Fruit fly (Drosophila melanogaster) whole organism, embryonic: ENCODE measurements around the gene CG31038.
A peak's percentile ranks its signal among the peaks of the same experiment; 100 is the strongest.

Source experiments
- Ada2b ChIP-seq: fragments of 200-800 bp; sonication (Bioruptor generic); IDR thresholded peaks from 2 replicates; pipeline ENCODE4 v1.3.6; 2022; ENCODE audit warnings: missing biosample characterization, missing genetic modification characterization
- Aef1 ChIP-seq: fragments of 200-800 bp; sonication (Bioruptor generic); IDR thresholded peaks from 3 replicates; pipeline ENCODE4 v1.3.6; 2022; ENCODE audit warnings: missing biosample characterization, missing genetic modification characterization
- BtbVII ChIP-seq: fragments of 200-800 bp; sonication (Bioruptor generic); optimal IDR thresholded peaks from 3 replicates; lab custom pipeline; 2017; ENCODE audit warnings: missing biosample characterization, mild to moderate bottlenecking, missing genetic modification characterization
- CG10565 ChIP-seq: fragments of 200-800 bp; sonication (Bioruptor generic); optimal IDR thresholded peaks from 3 replicates; lab custom pipeline; 2016; ENCODE audit warnings: missing biosample characterization, mild to moderate bottlenecking, missing genetic modification characterization
- CG10979 ChIP-seq: fragments of 200-800 bp; sonication (Bioruptor generic); optimal IDR thresholded peaks from 2 replicates; lab custom pipeline; 2018; ENCODE audit warnings: missing biosample characterization, mild to moderate bottlenecking, missing genetic modification characterization, moderate library complexity
- CG11723 ChIP-seq: fragments of 200-800 bp; sonication (Bioruptor generic); optimal IDR thresholded peaks from 2 replicates; lab custom pipeline; 2017; ENCODE audit warnings: missing biosample characterization, mild to moderate bottlenecking, missing genetic modification characterization
- CG12071 ChIP-seq: fragments of 200-800 bp; sonication (Bioruptor generic); optimal IDR thresholded peaks from 3 replicates; lab custom pipeline; 2018; ENCODE audit warnings: missing biosample characterization, mild to moderate bottlenecking, missing genetic modification characterization
- CG12104 ChIP-seq: fragments of 200-800 bp; sonication (Bioruptor generic); optimal IDR thresholded peaks from 3 replicates; lab custom pipeline; 2016; ENCODE audit warnings: missing biosample characterization, missing genetic modification characterization
- CG13624 ChIP-seq: fragments of 200-800 bp; sonication (Bioruptor generic); optimal IDR thresholded peaks from 2 replicates; lab custom pipeline; 2016; ENCODE audit warnings: missing biosample characterization, missing genetic modification characterization
- CG13894 ChIP-seq: fragments of 200-800 bp; sonication (Bioruptor generic); optimal IDR thresholded peaks from 3 replicates; lab custom pipeline; 2018; ENCODE audit warnings: missing biosample characterization, mild to moderate bottlenecking, missing genetic modification characterization, moderate library complexity
- CG14441 ChIP-seq: fragments of 200-800 bp; sonication (Bioruptor generic); IDR thresholded peaks from 2 replicates; pipeline ENCODE4 v1.3.6; 2022; ENCODE audit warnings: missing biosample characterization, missing genetic modification characterization
- CG16813 ChIP-seq: fragments of 200-800 bp; sonication (Bioruptor generic); IDR thresholded peaks from 3 replicates; pipeline ENCODE4 v1.3.6; 2022; ENCODE audit warnings: missing biosample characterization, missing genetic modification characterization; ENCODE audit not compliant: partially characterized antibody
- CG30431 ChIP-seq: fragments of 200-800 bp; sonication (Bioruptor generic); optimal IDR thresholded peaks from 2 replicates; lab custom pipeline; 2017; ENCODE audit warnings: missing biosample characterization, missing genetic modification characterization
- CG4282 ChIP-seq: fragments of 200-800 bp; sonication (Bioruptor generic); optimal IDR thresholded peaks from 2 replicates; lab custom pipeline; 2016; ENCODE audit warnings: missing biosample characterization, missing genetic modification characterization
- CG43689 ChIP-seq: fragments of 200-800 bp; sonication (Bioruptor generic); IDR thresholded peaks from 2 replicates; pipeline ENCODE4 v1.3.6; 2022; ENCODE audit warnings: missing biosample characterization, missing genetic modification characterization
- CG6765 ChIP-seq: fragments of 200-800 bp; sonication (Bioruptor generic); optimal IDR thresholded peaks from 3 replicates; lab custom pipeline; 2017; ENCODE audit warnings: missing biosample characterization, mild to moderate bottlenecking, missing genetic modification characterization
- CG7556 ChIP-seq: fragments of 200-800 bp; sonication (Bioruptor generic); optimal IDR thresholded peaks from 2 replicates; lab custom pipeline; 2017; ENCODE audit warnings: missing biosample characterization, mild to moderate bottlenecking, missing genetic modification characterization
- CG7928 ChIP-seq: fragments of 200-800 bp; sonication (Bioruptor generic); optimal IDR thresholded peaks from 2 replicates; lab custom pipeline; 2017; ENCODE audit warnings: missing biosample characterization, mild to moderate bottlenecking, missing genetic modification characterization
- CG7987 ChIP-seq: fragments of 200-800 bp; sonication (Bioruptor generic); optimal IDR thresholded peaks from 2 replicates; lab custom pipeline; 2018; ENCODE audit warnings: missing biosample characterization, mild to moderate bottlenecking, missing genetic modification characterization, moderate library complexity
- CG9797 ChIP-seq: fragments of 200-800 bp; sonication (Bioruptor generic); optimal IDR thresholded peaks from 3 replicates; lab custom pipeline; 2018; ENCODE audit warnings: missing biosample characterization, mild to moderate bottlenecking, missing genetic modification characterization
- CG9932 ChIP-seq: fragments of 200-800 bp; sonication (Bioruptor generic); IDR thresholded peaks from 2 replicates; pipeline ENCODE4 v1.3.6; 2022; ENCODE audit warnings: missing biosample characterization, missing genetic modification characterization
- CkIIα-i1 ChIP-seq: fragments of 200-800 bp; sonication (Bioruptor generic); IDR thresholded peaks from 2 replicates; pipeline ENCODE4 v1.3.6; 2022; ENCODE audit warnings: missing biosample characterization, missing genetic modification characterization
- CrebB ChIP-seq: fragments of 200-800 bp; sonication (Bioruptor generic); optimal IDR thresholded peaks from 3 replicates; lab custom pipeline; 2018; ENCODE audit warnings: missing biosample characterization, mild to moderate bottlenecking, missing genetic modification characterization
- D19A ChIP-seq: fragments of 200-800 bp; optimal IDR thresholded peaks from 3 replicates; lab custom pipeline; 2019; ENCODE audit warnings: missing biosample characterization, mild to moderate bottlenecking, missing genetic modification characterization, moderate library complexity
- Dip3 ChIP-seq: fragments of 200-800 bp; sonication (Bioruptor generic); optimal IDR thresholded peaks from 3 replicates; lab custom pipeline; 2016; ENCODE audit warnings: missing biosample characterization, missing genetic modification characterization
- GATAe ChIP-seq: fragments of 200-800 bp; sonication (Bioruptor generic); conservative IDR thresholded peaks from 2 replicates; pipeline ENCODE4 v1.3.6; 2022; ENCODE audit warnings: missing biosample characterization, missing genetic modification characterization
- Hmx ChIP-seq: fragments of 200-800 bp; sonication (Bioruptor generic); optimal IDR thresholded peaks from 2 replicates; lab custom pipeline; 2016; ENCODE audit warnings: missing biosample characterization, missing genetic modification characterization
- Hr3 ChIP-seq: fragments of 200-800 bp; sonication (Bioruptor generic); optimal IDR thresholded peaks from 3 replicates; lab custom pipeline; 2016; ENCODE audit warnings: missing biosample characterization, missing genetic modification characterization
- Hr78 ChIP-seq, 2 experiments: fragments of 200-800 bp in 1 of 2; fragments of >200 bp in 1 of 2; sonication (Bioruptor generic) in 1 of 2; optimal IDR thresholded peaks; 2 replicates each; lab custom pipeline; 2017 to 2019; ENCODE audit warnings: missing biosample characterization in 2 of 2, missing genetic modification characterization in 2 of 2, mild to moderate bottlenecking in 1 of 2, moderate library complexity in 1 of 2
- Myb ChIP-seq: fragments of 200-800 bp; sonication (Bioruptor generic); optimal IDR thresholded peaks from 2 replicates; lab custom pipeline; 2016; ENCODE audit warnings: missing biosample characterization, missing genetic modification characterization
- Nf-YB ChIP-seq: fragments of 200-800 bp; sonication (Bioruptor generic); optimal IDR thresholded peaks from 3 replicates; lab custom pipeline; 2019; ENCODE audit warnings: missing biosample characterization, mild to moderate bottlenecking, missing genetic modification characterization, moderate library complexity
- NfI ChIP-seq: fragments of 200-800 bp; sonication (Bioruptor generic); optimal IDR thresholded peaks from 3 replicates; lab custom pipeline; 2018; ENCODE audit warnings: missing biosample characterization, mild to moderate bottlenecking, missing genetic modification characterization, moderate library complexity
- Stat92E ChIP-seq, 3 experiments: fragments of >200 bp in 2 of 3; fragments of 200-800 bp in 1 of 3; sonication (Bioruptor generic) in 1 of 3; optimal IDR thresholded peaks; 2 replicates each; lab custom pipeline; 2017 to 2019; ENCODE audit warnings: missing biosample characterization in 3 of 3, missing genetic modification characterization in 3 of 3, mild to moderate bottlenecking in 1 of 3, moderate library complexity in 1 of 3
- Tbp ChIP-seq: fragments of >200 bp; optimal IDR thresholded peaks from 2 replicates; lab custom pipeline; 2018; ENCODE audit warnings: missing biosample characterization, missing genetic modification characterization
- ac ChIP-seq: fragments of 200-800 bp; sonication (Bioruptor generic); optimal IDR thresholded peaks from 3 replicates; lab custom pipeline; 2017; ENCODE audit warnings: missing biosample characterization, mild to moderate bottlenecking, missing genetic modification characterization
- bab2 ChIP-seq: fragments of 200-800 bp; sonication (Bioruptor generic); optimal IDR thresholded peaks from 2 replicates; lab custom pipeline; 2016; ENCODE audit warnings: missing biosample characterization, missing genetic modification characterization
- cg ChIP-seq: fragments of 200-800 bp; sonication (Bioruptor generic); optimal IDR thresholded peaks from 3 replicates; lab custom pipeline; 2019; ENCODE audit warnings: missing biosample characterization, mild to moderate bottlenecking, missing genetic modification characterization, moderate library complexity
- chm ChIP-seq: fragments of 200-800 bp; sonication (Bioruptor generic); IDR thresholded peaks from 2 replicates; pipeline ENCODE4 v1.3.6; 2022; ENCODE audit warnings: missing biosample characterization, missing genetic modification characterization
- chn ChIP-seq: fragments of 200-800 bp; sonication (Bioruptor generic); optimal IDR thresholded peaks from 2 replicates; lab custom pipeline; 2016; ENCODE audit warnings: missing biosample characterization, missing genetic modification characterization
- crp ChIP-seq, 2 experiments: fragments of 200-800 bp; sonication (Bioruptor generic); optimal IDR thresholded peaks; 2 replicates in 1 of 2; 3 replicates in 1 of 2; lab custom pipeline; 2017; ENCODE audit warnings: missing biosample characterization in 2 of 2, missing genetic modification characterization in 2 of 2, mild to moderate bottlenecking in 1 of 2, moderate library complexity in 1 of 2
- dmrt11E ChIP-seq: fragments of 200-800 bp; sonication (Bioruptor generic); optimal IDR thresholded peaks from 3 replicates; lab custom pipeline; 2018; ENCODE audit warnings: missing biosample characterization, mild to moderate bottlenecking, missing genetic modification characterization, moderate library complexity
- fru ChIP-seq: fragments of >200 bp; optimal IDR thresholded peaks from 2 replicates; lab custom pipeline; 2017
- gcm ChIP-seq: fragments of 200-800 bp; sonication (Bioruptor generic); optimal IDR thresholded peaks from 2 replicates; lab custom pipeline; 2019; ENCODE audit warnings: missing biosample characterization, mild to moderate bottlenecking, missing genetic modification characterization, moderate library complexity
- ind ChIP-seq: fragments of 200-800 bp; sonication (Bioruptor generic); optimal IDR thresholded peaks from 3 replicates; lab custom pipeline; 2016; ENCODE audit warnings: missing biosample characterization, missing genetic modification characterization
- jing ChIP-seq: fragments of 200-800 bp; sonication (Bioruptor generic); optimal IDR thresholded peaks from 2 replicates; lab custom pipeline; 2018; ENCODE audit warnings: missing biosample characterization, mild to moderate bottlenecking, missing genetic modification characterization
- row ChIP-seq: fragments of 200-800 bp; sonication (Bioruptor generic); IDR thresholded peaks from 3 replicates; pipeline ENCODE4 v1.3.6; 2022; ENCODE audit warnings: missing biosample characterization, missing genetic modification characterization
- sob ChIP-seq: fragments of 200-800 bp; sonication (Bioruptor generic); IDR thresholded peaks from 2 replicates; pipeline ENCODE4 v1.3.6; 2022; ENCODE audit warnings: missing biosample characterization, missing genetic modification characterization
- ssp ChIP-seq: fragments of 200-800 bp; sonication (Bioruptor generic); IDR thresholded peaks from 2 replicates; pipeline ENCODE4 v1.3.6; 2022; ENCODE audit warnings: missing biosample characterization, missing genetic modification characterization
- usp ChIP-seq: fragments of >200 bp; optimal IDR thresholded peaks from 2 replicates; lab custom pipeline; 2017; ENCODE audit warnings: missing biosample characterization, missing genetic modification characterization
- zf30C ChIP-seq: fragments of 200-800 bp; sonication (Bioruptor generic); optimal IDR thresholded peaks from 3 replicates; lab custom pipeline; 2018; ENCODE audit warnings: missing biosample characterization, mild to moderate bottlenecking, missing genetic modification characterization

Gene CG31038

dm6 chr3R:29868676-29869349, 8.0 kb upstream of the CG31038 start, which contains the start of gene Zip99C (continued):
- TF ChIP-seq jing (GFP tag; lab: Kevin White, UChicago), result no peak
- no peak for TF ChIP-seq CG13624 (GFP tag; lab: Kevin White, UChicago)
- TF ChIP-seq Stat92E (GFP tag; optimal IDR thresholded peaks at IDR 0.05; lab: Kevin White, UChicago), result peak in 1 of 3 experiments; percentile 80
- TF ChIP-seq CG7556 (GFP tag; lab: Kevin White, UChicago), result peak; percentile 4
- TF ChIP-seq fru, result no peak
- no peak for TF ChIP-seq CG30431
- no peak; the same call in 1 of the 2 replicates for TF ChIP-seq GATAe (GFP tag; lab: Robert Waterston, UW)
- peak; percentile 41; the same call in 1 of the 2 replicates for TF ChIP-seq Ada2b (GFP tag; lab: Robert Waterston, UW)
- peak; percentile 54 for TF ChIP-seq chn (GFP tag; lab: Kevin White, UChicago)
- TF ChIP-seq cg, result no peak
- peak; percentile 59 for TF ChIP-seq CG9797
- no peak for TF ChIP-seq CkIIα-i1 (GFP tag; lab: Robert Waterston, UW)
- no peak for TF ChIP-seq ssp (GFP tag; lab: Robert Waterston, UW)
- TF ChIP-seq Hmx (GFP tag; lab: Kevin White, UChicago), result no peak
- TF ChIP-seq Aef1 (GFP tag; lab: Robert Waterston, UW), result peak; percentile 57
- TF ChIP-seq row (GFP tag; lab: Robert Waterston, UW), result peak; percentile 82
- TF ChIP-seq chm (GFP tag; lab: Robert Waterston, UW), result no peak
- TF ChIP-seq ac, result no peak
- no peak for TF ChIP-seq NfI
- no peak for TF ChIP-seq zf30C (GFP tag; lab: Kevin White, UChicago)
- no peak for TF ChIP-seq BtbVII (GFP tag; lab: Kevin White, UChicago)
- TF ChIP-seq D19A (tag; lab: Kevin White, UChicago), result no peak
- peak; percentile 46 for TF ChIP-seq ind
- TF ChIP-seq Dip3, result peak; percentile 35
- TF ChIP-seq CG11723 (GFP tag; lab: Kevin White, UChicago), result no peak
- no peak for TF ChIP-seq CG10565
- no peak for TF ChIP-seq usp (GFP tag; lab: Kevin White, UChicago)
- TF ChIP-seq Tbp (GFP tag; lab: Kevin White, UChicago), result no peak
- no peak for TF ChIP-seq CG43689 (GFP tag; lab: Robert Waterston, UW)
- TF ChIP-seq CG9932 (GFP tag; lab: Robert Waterston, UW), result peak; percentile 83
- no peak for TF ChIP-seq gcm (GFP tag; lab: Kevin White, UChicago)
- no peak for TF ChIP-seq CrebB
- no peak for TF ChIP-seq CG4282 (GFP tag; lab: Kevin White, UChicago)
- no peak for TF ChIP-seq CG6765 (GFP tag; lab: Kevin White, UChicago)
- TF ChIP-seq Myb, result peak; percentile 36
- TF ChIP-seq sob (GFP tag; lab: Robert Waterston, UW), result 0 out of 2 replicates have a peak, but pooled peaks have one; percentile 25
- peak; percentile 17 for TF ChIP-seq CG7987
- peak; percentile 45 for TF ChIP-seq CG12104 (GFP tag; lab: Kevin White, UChicago)
- peak; percentile 17 for TF ChIP-seq CG13894 (tag; lab: Kevin White, UChicago)
- TF ChIP-seq CG14441 (GFP tag; lab: Robert Waterston, UW), result no peak
- TF ChIP-seq Nf-YB (GFP tag; lab: Kevin White, UChicago), result peak; percentile 23
- TF ChIP-seq Hr78 (GFP tag; optimal IDR thresholded peaks at IDR 0.05; lab: Kevin White, UChicago), result no peak
- peak; percentile 12 for TF ChIP-seq dmrt11E (tag; lab: Kevin White, UChicago)
- peak; percentile 30 for TF ChIP-seq Hr3 (GFP tag; lab: Kevin White, UChicago)
- no peak for TF ChIP-seq CG10979 (tag; lab: Kevin White, UChicago)
- no peak for TF ChIP-seq CG7928
- peak; percentile 98 to 99 for TF ChIP-seq crp (GFP tag; optimal IDR thresholded peaks at IDR 0.05; lab: Kevin White, UChicago)
- no peak for TF ChIP-seq CG12071
- no peak for TF ChIP-seq bab2
- peak; percentile 96 for TF ChIP-seq CG16813
